Fruit fly (Drosophila melanogaster): ENCODE data around the gene Bin1.

Bin1 gene

dm6 chr3R:16223252-16224037 is 34.1 kb upstream of the Bin1 start (continued):
- TF ChIP-seq zf30C (GFP tag; optimal IDR thresholded peaks at IDR 0.05) (peak; percentile 21), HLH54F (GFP tag; optimal IDR thresholded peaks at IDR 0.05) (no peak), Jarid2 (GFP tag; optimal IDR thresholded peaks at IDR 0.05) (peak; percentile 77), CG8290 (GFP tag; optimal IDR thresholded peaks at IDR 0.05) (no peak), CG8290 (tag; optimal IDR thresholded peaks at IDR 0.05) (peak in 1 of 2 experiments; percentile 75), kay (GFP tag; optimal IDR thresholded peaks at IDR 0.05) (no peak), CG4404 (GFP tag; IDR thresholded peaks at IDR 0.05) (no peak), CG12942 (GFP tag; optimal IDR thresholded peaks at IDR 0.05) (no peak), Fer2 (tag; optimal IDR thresholded peaks at IDR 0.05) (no peak), Hr78 (GFP tag; optimal IDR thresholded peaks at IDR 0.05) (no peak), Ets65A (GFP tag) (peak; percentile 49), HmgZ (tag; optimal IDR thresholded peaks at IDR 0.05) (no peak), Sox100B (GFP tag; optimal IDR thresholded peaks at IDR 0.05) (peak; percentile 45), CG34224 (GFP tag; IDR thresholded peaks at IDR 0.05; ENCODE audit: partially characterized antibody) (no peak), CG12236 (GFP tag; optimal IDR thresholded peaks at IDR 0.05) (no peak), zen (tag; optimal IDR thresholded peaks at IDR 0.05) (no peak), Ada2b (GFP tag; IDR thresholded peaks at IDR 0.05) (no peak), eyg (GFP tag; optimal IDR thresholded peaks at IDR 0.05) (peak; percentile 3), gcm (GFP tag; optimal IDR thresholded peaks at IDR 0.05) (no peak), TFAM (GFP tag; optimal IDR thresholded peaks at IDR 0.05) (no peak), pita (GFP tag; optimal IDR thresholded peaks at IDR 0.05) (no peak), CG2116 (GFP tag; optimal IDR thresholded peaks at IDR 0.05) (no peak), NFAT (GFP tag; IDR thresholded peaks at IDR 0.05) (peak; percentile 38; the same call in 1 of the 2 replicates), D19B (GFP tag; optimal IDR thresholded peaks at IDR 0.05) (no peak), caup (GFP tag; optimal IDR thresholded peaks at IDR 0.05; ENCODE audit: severe bottlenecking) (no peak), prd (optimal IDR thresholded peaks at IDR 0.05) (no peak), prd (GFP tag; IDR thresholded peaks at IDR 0.05) (peak; percentile 47; the same call in 1 of the 3 replicates), run (tag; optimal IDR thresholded peaks at IDR 0.05) (no peak), nom (GFP tag; optimal IDR thresholded peaks at IDR 0.05) (peak; percentile 32), Ssrp (tag; optimal IDR thresholded peaks at IDR 0.05) (peak; percentile 35), vnd (GFP tag; IDR thresholded peaks at IDR 0.05; ENCODE audit: partially characterized antibody) (no peak), CG4360 (GFP tag; IDR thresholded peaks at IDR 0.05) (peak; percentile 57; the same call in 1 of the 2 replicates), gcm2 (GFP tag; optimal IDR thresholded peaks at IDR 0.05) (no peak), CG7271 (tag; optimal IDR thresholded peaks at IDR 0.05) (no peak), CG10366 (GFP tag; IDR thresholded peaks at IDR 0.05) (0 out of 2 replicates have a peak, but pooled peaks have one; percentile 8), salm (tag; optimal IDR thresholded peaks at IDR 0.05) (no peak), CG11247 (GFP tag; IDR thresholded peaks at IDR 0.05) (peak; percentile 43; the same call in 1 of the 2 replicates), CG6765 (GFP tag; optimal IDR thresholded peaks at IDR 0.05) (no peak), gem (tag; optimal IDR thresholded peaks at IDR 0.05) (peak; percentile 78), CG2199 (GFP tag; IDR thresholded peaks at IDR 0.05) (peak; percentile 99), trem (tag; optimal IDR thresholded peaks at IDR 0.05) (no peak), CG8089 (GFP tag; optimal IDR thresholded peaks at IDR 0.05) (no peak), repo (GFP tag; optimal IDR thresholded peaks at IDR 0.05) (peak; percentile 40), CG14965 (GFP tag; optimal IDR thresholded peaks at IDR 0.05; ENCODE audit: borderline replicate concordance) (no peak), CG15479 (GFP tag; optimal IDR thresholded peaks at IDR 0.05) (no peak), Lhr (GFP tag; optimal IDR thresholded peaks at IDR 0.05) (no peak), Hey (tag; optimal IDR thresholded peaks at IDR 0.05) (peak; percentile 46), CG6854 (GFP tag; optimal IDR thresholded peaks at IDR 0.05) (no peak), croc (GFP tag; conservative IDR thresholded peaks at IDR 0.05) (no peak)
